Fruit fly (Drosophila melanogaster): ENCODE results near the gene CG46312.

The CG46312 gene

DNA sequence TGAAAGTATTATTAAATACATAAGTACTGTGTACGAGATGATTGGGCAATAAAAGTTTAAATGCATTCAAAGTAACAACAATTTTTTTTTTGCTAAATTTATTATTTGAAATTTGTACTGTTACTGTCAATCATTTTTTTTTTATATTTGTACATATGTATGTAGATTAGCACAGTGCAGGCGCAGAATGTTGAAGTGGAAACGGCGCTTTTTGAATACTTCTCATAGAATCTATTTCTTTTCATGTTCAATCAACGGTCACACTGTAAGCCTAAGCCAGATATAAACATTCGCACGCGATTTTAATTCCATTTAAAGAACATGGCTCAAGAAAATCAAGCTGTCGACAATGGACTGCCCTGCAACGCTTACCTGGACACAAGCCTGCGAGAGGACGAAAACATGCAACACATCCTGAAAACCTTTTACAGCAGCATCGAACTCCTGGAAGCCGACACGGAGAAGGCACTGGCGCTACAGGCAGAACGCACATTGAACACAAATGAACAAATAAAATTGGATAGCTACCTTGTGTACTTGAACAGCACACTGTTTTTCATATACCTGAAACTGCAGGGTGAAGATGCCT lies 46.9 kb downstream of the CG46312 start, which contains the start of gene Rrp47:
Gene Rrp47, plus strand, starts transcription at position 163 of the 589 bp plus-strand sequence.
- no peak for TF ChIP-seq noc (tag; optimal IDR thresholded peaks at IDR 0.05)

DNA sequence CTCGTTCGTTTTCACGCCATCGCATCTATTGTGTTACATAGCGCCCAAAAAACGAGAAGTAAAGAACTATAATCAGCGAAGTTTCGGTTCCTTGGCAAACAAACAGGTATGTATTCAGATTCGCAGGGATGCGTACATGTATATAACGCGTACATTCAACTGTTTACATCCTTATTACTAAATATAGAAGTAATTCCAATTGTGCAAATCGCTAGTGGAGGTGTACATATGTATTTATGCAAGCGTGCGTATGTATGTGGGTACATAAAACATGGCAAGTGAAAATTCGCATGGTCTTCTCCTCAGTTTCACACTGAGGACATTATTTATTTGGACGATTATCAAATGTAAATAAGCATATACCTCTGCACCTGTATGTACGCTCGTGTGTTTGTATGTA lies 50.2 kb downstream of the CG46312 start:
- TF ChIP-seq noc (tag; optimal IDR thresholded peaks at IDR 0.05): no peak

DNA sequence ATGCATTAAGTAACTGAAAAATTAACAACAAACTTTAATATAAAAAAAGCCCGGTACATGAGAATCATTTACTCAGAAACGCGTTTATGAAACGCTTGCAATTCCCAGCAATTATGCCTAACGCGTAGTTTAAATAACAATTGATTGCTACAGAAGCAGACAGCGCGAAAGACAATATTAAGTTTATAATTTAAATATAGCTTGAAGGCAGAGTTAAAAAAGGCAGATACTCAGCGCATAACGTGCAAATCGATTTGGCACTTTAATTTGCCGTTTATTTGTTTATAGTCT lies 50.9 kb downstream of the CG46312 start, which contains the start of gene CG8924:
Gene CG8924, plus strand, starts transcription at position 122 of the 291 bp plus-strand sequence.
- TF ChIP-seq noc (tag; optimal IDR thresholded peaks at IDR 0.05): no peak

DNA sequence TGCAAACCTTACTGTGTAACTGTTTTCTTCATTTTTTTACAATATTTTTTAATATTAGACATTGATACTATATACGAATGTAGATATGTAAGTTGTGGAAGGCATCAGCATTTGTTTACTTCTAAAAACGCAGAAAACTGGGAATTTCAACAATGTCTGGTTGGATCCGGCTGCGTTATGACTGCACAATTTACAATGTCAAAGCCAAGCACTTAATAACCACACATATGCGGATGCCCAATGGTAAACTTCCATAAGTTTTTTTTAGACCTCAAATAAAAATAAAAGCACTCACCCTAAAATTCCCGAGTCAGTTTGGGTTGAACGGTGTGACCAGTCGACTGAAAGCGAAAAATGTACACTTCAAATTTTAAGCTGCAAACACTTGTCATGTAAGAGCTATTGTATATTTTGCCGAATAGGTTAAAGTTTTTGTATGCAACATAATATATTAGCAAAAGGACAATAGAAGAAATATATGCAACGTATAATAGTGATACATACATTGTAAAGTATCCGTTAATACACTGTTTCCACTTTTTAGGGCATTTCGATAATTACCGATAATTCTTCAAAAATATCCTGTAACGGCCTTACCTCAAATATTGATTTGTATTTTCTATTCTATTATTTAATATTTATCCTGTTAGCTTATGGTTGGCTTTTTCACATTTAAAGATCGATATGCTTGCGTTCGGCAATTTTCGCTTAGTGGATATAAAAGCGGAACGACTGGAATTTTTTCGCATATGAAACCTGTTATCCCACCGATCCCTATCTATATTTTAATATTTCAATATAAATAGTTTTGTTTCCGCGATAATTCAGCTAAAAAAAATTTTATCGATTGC lies 51.4 kb downstream of the CG46312 start, which contains the start of gene Stim:
Gene Stim, minus strand, starts transcription at position 347 of the 851 bp plus-strand sequence.
- no peak for TF ChIP-seq noc (tag; optimal IDR thresholded peaks at IDR 0.05)

All from whole organism, larva.